Worm (Caenorhabditis elegans) whole organism, mixed stage, embryonic: Measurements from ENCODE around the gene F18E2.15.

Source experiments
- M03D4.4 ChIP-seq: sonication (generic microtip); optimal IDR thresholded peaks from 2 replicates; lab custom pipeline; 2017; ENCODE audit warnings: mild to moderate bottlenecking, missing genetic modification characterization, missing compliant biosample characterization
- bed-3 ChIP-seq: fragments of 200-800 bp; sonication (Bioruptor generic); optimal IDR thresholded peaks from 3 replicates; lab custom pipeline; 2018; ENCODE audit warnings: mild to moderate bottlenecking, missing genetic modification characterization, moderate library complexity, missing compliant biosample characterization
- blmp-1 ChIP-seq: fragments of 150-350 bp; optimal IDR thresholded peaks from 2 replicates; lab custom pipeline; 2014; ENCODE audit warnings: missing biosample characterization, missing genetic modification characterization
- ceh-39 ChIP-seq: fragments of 150-350 bp; optimal IDR thresholded peaks from 2 replicates; lab custom pipeline; 2014; ENCODE audit warnings: missing biosample characterization, missing genetic modification characterization
- ceh-43 ChIP-seq: fragments of 200-800 bp; sonication (Bioruptor generic); optimal IDR thresholded peaks from 2 replicates; lab custom pipeline; 2018; ENCODE audit warnings: mild to moderate bottlenecking, missing genetic modification characterization, moderate library complexity, missing compliant biosample characterization
- ceh-83 ChIP-seq: fragments of 200-800 bp; sonication (Bioruptor generic); optimal IDR thresholded peaks from 2 replicates; lab custom pipeline; 2018; ENCODE audit warnings: mild to moderate bottlenecking, missing genetic modification characterization, missing compliant biosample characterization
- ces-1 ChIP-seq: fragments of 150-350 bp; optimal IDR thresholded peaks from 2 replicates; lab custom pipeline; 2014; ENCODE audit warnings: missing biosample characterization, missing genetic modification reagents, missing genetic modification characterization
- drap-1 ChIP-seq: fragments of 200-800 bp; sonication (Bioruptor generic); optimal IDR thresholded peaks from 3 replicates; lab custom pipeline; 2018; ENCODE audit warnings: mild to moderate bottlenecking, missing genetic modification characterization, missing compliant biosample characterization
- elt-1 ChIP-seq: sonication (generic microtip); optimal IDR thresholded peaks from 2 replicates; lab custom pipeline; 2017; ENCODE audit warnings: missing genetic modification characterization, mild to moderate bottlenecking, missing compliant biosample characterization, antibody characterized with exemption, moderate library complexity, borderline replicate concordance; ENCODE audit not compliant: insufficient read depth
- elt-3 ChIP-seq: fragments of 150-350 bp; optimal IDR thresholded peaks from 2 replicates; lab custom pipeline; 2014; ENCODE audit warnings: missing biosample characterization, missing genetic modification characterization
- flh-1 ChIP-seq: fragments of 200-800 bp; sonication (Bioruptor generic); optimal IDR thresholded peaks from 2 replicates; lab custom pipeline; 2018; ENCODE audit warnings: mild to moderate bottlenecking, missing genetic modification characterization, moderate library complexity, missing compliant biosample characterization
- ham-2 ChIP-seq: fragments of 200-800 bp; sonication (Bioruptor generic); optimal IDR thresholded peaks from 2 replicates; lab custom pipeline; 2018; ENCODE audit warnings: mild to moderate bottlenecking, missing genetic modification characterization, missing compliant biosample characterization
- hlh-1 ChIP-seq: fragments of 150-350 bp; optimal IDR thresholded peaks from 2 replicates; lab custom pipeline; 2014; ENCODE audit warnings: missing biosample characterization, missing genetic modification reagents, missing genetic modification characterization
- lin-32 ChIP-seq: fragments of 200-800 bp; sonication (Bioruptor generic); optimal IDR thresholded peaks from 2 replicates; lab custom pipeline; 2018; ENCODE audit warnings: mild to moderate bottlenecking, missing genetic modification characterization, missing compliant biosample characterization
- lsy-2 ChIP-seq: fragments of 150-350 bp; optimal IDR thresholded peaks from 2 replicates; lab custom pipeline; 2014; ENCODE audit warnings: missing biosample characterization, missing genetic modification characterization
- mab-5 ChIP-seq: fragments of 150-350 bp; optimal IDR thresholded peaks from 2 replicates; lab custom pipeline; 2014; ENCODE audit warnings: missing biosample characterization, missing genetic modification characterization
- mep-1 ChIP-seq: fragments of 150-350 bp; optimal IDR thresholded peaks from 2 replicates; lab custom pipeline; 2017; ENCODE audit warnings: missing biosample characterization, missing genetic modification reagents, missing genetic modification characterization, inconsistent platforms
- mls-2 ChIP-seq: sonication (generic microtip); optimal IDR thresholded peaks from 2 replicates; lab custom pipeline; 2016; ENCODE audit warnings: mild to moderate bottlenecking, missing genetic modification characterization, moderate library complexity, missing compliant biosample characterization
- nhr-12 ChIP-seq: fragments of 150-350 bp; optimal IDR thresholded peaks from 2 replicates; lab custom pipeline; 2014; ENCODE audit warnings: missing biosample characterization, missing genetic modification characterization
- nhr-2 ChIP-seq: fragments of 150-350 bp; optimal IDR thresholded peaks from 2 replicates; lab custom pipeline; 2014; ENCODE audit warnings: missing biosample characterization, missing genetic modification characterization
- nhr-237 ChIP-seq: fragments of 150-350 bp; optimal IDR thresholded peaks from 2 replicates; lab custom pipeline; 2014; ENCODE audit warnings: missing biosample characterization, missing genetic modification characterization
- nhr-28 ChIP-seq: fragments of 150-350 bp; optimal IDR thresholded peaks from 2 replicates; lab custom pipeline; 2014; ENCODE audit warnings: missing biosample characterization, missing genetic modification characterization
- nhr-76 ChIP-seq: sonication (generic microtip); optimal IDR thresholded peaks from 2 replicates; lab custom pipeline; 2017; ENCODE audit warnings: missing biosample characterization, missing genetic modification characterization
- pha-4 ChIP-seq: fragments of 150-350 bp; optimal IDR thresholded peaks from 2 replicates; lab custom pipeline; 2018; ENCODE audit warnings: missing biosample characterization, missing genetic modification reagents, missing genetic modification characterization
- sem-2 ChIP-seq: fragments of 200-800 bp; sonication (Bioruptor generic); optimal IDR thresholded peaks from 2 replicates; lab custom pipeline; 2018; ENCODE audit warnings: mild to moderate bottlenecking, missing genetic modification characterization, missing compliant biosample characterization
- snpc-4 ChIP-seq: fragments of 150-350 bp; optimal IDR thresholded peaks from 2 replicates; lab custom pipeline; 2014; ENCODE audit warnings: missing biosample characterization, missing genetic modification characterization
- sptf-1 ChIP-seq: sonication (generic microtip); optimal IDR thresholded peaks from 2 replicates; lab custom pipeline; 2017; ENCODE audit warnings: mild to moderate bottlenecking, missing genetic modification characterization, moderate library complexity, missing compliant biosample characterization
- tbx-8 ChIP-seq: fragments of 200-800 bp; sonication (Bioruptor generic); optimal IDR thresholded peaks from 2 replicates; lab custom pipeline; 2018; ENCODE audit warnings: mild to moderate bottlenecking, missing genetic modification characterization, moderate library complexity, missing compliant biosample characterization
- unc-39 ChIP-seq: fragments of 150-350 bp; optimal IDR thresholded peaks from 2 replicates; lab custom pipeline; 2014; ENCODE audit warnings: missing biosample characterization, missing genetic modification characterization
- unc-62 ChIP-seq: fragments of 150-350 bp; optimal IDR thresholded peaks from 2 replicates; lab custom pipeline; 2014; ENCODE audit warnings: missing biosample characterization, missing genetic modification reagents, missing genetic modification characterization

Gene F18E2.15

DNA sequence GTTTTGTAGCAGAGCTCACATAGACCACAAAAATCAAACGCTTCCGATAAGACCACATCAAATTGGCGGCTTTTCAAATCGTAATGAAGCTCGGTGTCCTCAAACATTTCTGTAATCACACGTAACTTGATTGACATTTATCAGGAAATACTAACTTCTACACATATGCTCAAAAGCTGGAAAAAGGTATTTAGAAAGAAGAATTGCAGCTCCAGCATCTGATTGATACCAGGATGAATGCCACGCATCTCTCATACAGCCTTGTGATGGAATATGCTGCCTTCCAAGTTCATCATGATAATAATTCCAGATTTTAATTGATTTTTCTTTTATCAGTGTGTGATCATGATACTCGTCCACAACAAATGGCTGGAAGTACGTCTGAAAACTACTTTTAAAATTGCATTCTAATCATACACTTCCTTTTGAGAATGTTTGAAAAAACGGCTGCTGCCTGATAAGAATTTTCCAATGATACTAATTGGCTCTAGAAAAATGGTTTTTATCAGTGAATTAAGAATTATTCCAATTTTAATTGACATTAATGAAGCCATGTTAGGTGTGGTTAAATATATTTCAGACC, 36.2 kb upstream of the F18E2.15 start:
- TF ChIP-seq lin-32 (GFP tag; lab: Kevin White, UChicago) (no peak), pha-4 (tag; lab: Kevin White, UChicago) (no peak)
- TF ChIP-seq, all 35 proteins: peak for 0

DNA sequence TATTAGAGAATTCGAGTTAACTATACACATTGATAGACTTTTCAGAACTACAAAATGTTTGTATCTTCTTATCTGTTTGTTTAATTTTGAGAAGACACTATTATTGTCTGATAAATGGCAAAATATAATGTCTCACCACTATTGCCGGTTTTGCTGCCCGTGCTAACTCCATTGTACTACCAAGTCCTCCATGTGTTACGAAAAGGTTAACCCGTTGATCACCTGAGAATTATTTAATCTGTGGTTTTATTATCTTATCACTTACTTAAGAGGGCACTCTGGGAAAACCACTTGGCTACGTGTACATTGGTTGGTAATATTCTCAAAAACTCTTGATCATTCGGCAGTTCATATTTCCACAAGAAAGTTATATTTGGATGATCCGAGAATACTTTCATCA, 35.1 kb upstream of the F18E2.15 start:
- TF ChIP-seq nhr-28 (tag; lab: Kevin White, UChicago), result no peak
- no peak for TF ChIP-seq unc-62 (GFP tag; lab: Kevin White, UChicago)
- TF ChIP-seq unc-39 (tag; lab: Kevin White, UChicago), result no peak
- TF ChIP-seq ceh-83 (GFP tag; lab: Kevin White, UChicago), result no peak
- no peak for TF ChIP-seq mep-1
- no peak for TF ChIP-seq ceh-39
- no peak for TF ChIP-seq M03D4.4 (tag; lab: Kevin White, UChicago)
- TF ChIP-seq sptf-1 (tag; lab: Kevin White, UChicago), result no peak
- TF ChIP-seq flh-1, result no peak
- TF ChIP-seq, all 35 proteins: peak for 0

DNA sequence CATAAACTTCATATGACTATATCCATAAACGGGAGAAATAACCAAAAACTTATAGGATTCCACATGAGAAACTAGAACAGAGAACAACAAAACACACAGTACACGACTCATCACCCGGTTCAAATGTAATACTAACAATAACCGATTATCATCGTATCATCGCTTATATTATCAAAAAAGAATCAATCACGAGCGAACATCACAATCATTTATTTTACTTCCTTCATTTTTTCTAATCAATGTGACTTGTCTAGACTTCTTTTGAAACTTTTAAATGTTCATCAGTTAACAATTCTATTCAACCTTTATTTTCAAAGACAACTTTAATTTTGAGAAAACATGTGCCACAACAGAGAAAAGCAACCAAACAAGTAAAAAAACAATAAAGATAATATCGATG, 34.4 kb upstream of the F18E2.15 start, which contains the start of gene ugt-4:
ugt-4 (minus strand) TSS at position 141 of the 400 bp plus-strand sequence.
- TF ChIP-seq flh-1 (no peak), lin-32 (GFP tag; lab: Kevin White, UChicago) (no peak), unc-62 (GFP tag; lab: Kevin White, UChicago) (no peak), nhr-76 (tag; lab: Kevin White, UChicago) (no peak), hlh-1 (tag; lab: Kevin White, UChicago) (no peak), sem-2 (GFP tag; lab: Kevin White, UChicago) (no peak), blmp-1 (tag; lab: Kevin White, UChicago) (no peak), bed-3 (no peak), mep-1 (no peak), elt-3 (tag; lab: Kevin White, UChicago) (no peak), snpc-4 (tag; lab: Kevin White, UChicago) (no peak), nhr-2 (tag; lab: Kevin White, UChicago) (no peak), ham-2 (GFP tag; lab: Kevin White, UChicago) (no peak), ceh-83 (GFP tag; lab: Kevin White, UChicago) (no peak), ceh-39 (no peak)
- TF ChIP-seq, all 35 proteins: peak for 0

DNA sequence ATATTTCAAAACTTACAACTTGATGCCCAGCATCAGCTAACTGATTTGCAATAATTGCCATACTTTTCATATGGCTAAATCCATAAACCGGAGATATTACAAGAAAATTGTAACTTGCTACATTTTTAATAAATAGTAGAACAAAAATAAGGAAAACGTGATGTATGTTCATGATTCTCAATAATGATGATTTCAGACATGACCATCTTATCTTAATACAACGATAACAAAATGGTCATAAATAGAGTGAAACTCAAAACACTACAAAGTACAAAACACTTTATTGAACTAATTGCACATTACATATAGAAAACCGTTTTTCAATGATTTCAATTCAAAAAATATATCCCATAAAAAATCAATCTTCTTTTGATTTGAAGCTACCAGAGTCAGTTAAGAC, 31.9 kb upstream of the F18E2.15 start, which contains the start of gene ugt-5:
ugt-5 (minus strand) TSS at position 214 of the 400 bp plus-strand sequence.
- TF ChIP-seq ham-2 (GFP tag; lab: Kevin White, UChicago) (no peak), ces-1 (GFP tag; lab: Kevin White, UChicago) (no peak), mab-5 (tag; lab: Kevin White, UChicago) (no peak), lsy-2 (no peak), mls-2 (tag; lab: Kevin White, UChicago) (no peak), mep-1 (no peak), drap-1 (no peak), lin-32 (GFP tag; lab: Kevin White, UChicago) (no peak)

DNA sequence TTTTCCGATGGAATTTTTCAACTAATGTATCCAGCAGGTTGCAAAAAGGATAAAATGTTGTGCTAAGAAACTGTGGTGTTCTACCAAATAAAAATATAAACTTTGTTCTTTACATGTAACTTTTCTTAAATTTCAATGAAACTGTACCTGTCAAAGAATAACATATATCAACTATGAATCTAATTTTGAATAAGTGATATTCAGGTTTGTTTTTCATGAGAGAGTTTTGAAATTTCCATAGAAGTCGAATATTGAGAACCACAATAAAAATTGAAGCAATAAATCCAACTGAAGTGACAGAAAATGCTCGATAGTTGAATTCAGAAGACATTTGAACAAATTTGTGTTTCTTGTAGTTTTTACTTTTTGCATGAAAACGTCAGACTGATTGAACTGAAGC, 29.4 kb upstream of the F18E2.15 start, which contains the start of gene srbc-43:
srbc-43 (minus strand) TSS at position 331 of the 400 bp plus-strand sequence.
- TF ChIP-seq ceh-43 (GFP tag; lab: Kevin White, UChicago), result no peak
- TF ChIP-seq ham-2 (GFP tag; lab: Kevin White, UChicago), result no peak
- no peak for TF ChIP-seq unc-39 (tag; lab: Kevin White, UChicago)
- no peak for TF ChIP-seq mls-2 (tag; lab: Kevin White, UChicago)
- TF ChIP-seq bed-3, result no peak
- TF ChIP-seq nhr-12, result no peak
- no peak for TF ChIP-seq M03D4.4 (tag; lab: Kevin White, UChicago)
- no peak for TF ChIP-seq drap-1
- no peak for TF ChIP-seq nhr-76 (tag; lab: Kevin White, UChicago)
- TF ChIP-seq sptf-1 (tag; lab: Kevin White, UChicago), result no peak
- TF ChIP-seq nhr-237 (tag; lab: Kevin White, UChicago), result no peak
- no peak for TF ChIP-seq ces-1 (GFP tag; lab: Kevin White, UChicago)
- no peak for TF ChIP-seq pha-4 (tag; lab: Kevin White, UChicago)
- TF ChIP-seq, all 35 proteins: peak for 0

DNA sequence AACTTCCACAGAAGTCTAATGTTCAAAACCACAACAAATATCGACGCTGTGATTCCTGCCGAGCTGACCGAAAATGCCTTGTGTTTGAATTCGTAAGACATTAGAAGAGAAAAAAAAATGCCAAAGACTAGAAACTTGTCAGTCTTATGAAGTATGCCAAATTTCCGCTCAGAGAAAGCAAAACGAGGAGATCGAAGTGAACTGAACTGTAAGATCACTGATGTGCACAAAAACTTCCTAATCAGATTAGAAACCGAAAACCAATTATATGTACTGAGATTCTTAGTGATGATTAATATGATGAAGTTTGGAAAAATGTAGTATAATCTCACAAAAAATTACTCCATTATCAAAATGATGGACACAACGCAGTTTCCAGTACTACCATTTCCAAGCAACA, 27.6 kb upstream of the F18E2.15 start, which contains the start of gene srbc-44:
srbc-44 (minus strand) TSS at position 101 of the 400 bp plus-strand sequence.
- TF ChIP-seq ceh-39 (no peak), ham-2 (GFP tag; lab: Kevin White, UChicago) (no peak), sem-2 (GFP tag; lab: Kevin White, UChicago) (no peak), blmp-1 (tag; lab: Kevin White, UChicago) (no peak), ceh-43 (GFP tag; lab: Kevin White, UChicago) (no peak), tbx-8 (GFP tag; lab: Kevin White, UChicago) (no peak), bed-3 (no peak), snpc-4 (tag; lab: Kevin White, UChicago) (no peak), unc-39 (tag; lab: Kevin White, UChicago) (no peak), sptf-1 (tag; lab: Kevin White, UChicago) (no peak), unc-62 (GFP tag; lab: Kevin White, UChicago) (no peak), pha-4 (tag; lab: Kevin White, UChicago) (no peak), flh-1 (no peak), M03D4.4 (tag; lab: Kevin White, UChicago) (no peak), lsy-2 (no peak), hlh-1 (tag; lab: Kevin White, UChicago) (no peak), elt-1 (tag; lab: Kevin White, UChicago) (no peak), ces-1 (GFP tag; lab: Kevin White, UChicago) (no peak)
